Worm (Caenorhabditis elegans) whole organism, L3 larva: ENCODE results near the gene unc-96.

Source experiments
- R02D3.7 ChIP-seq: fragments of 150-350 bp; optimal IDR thresholded peaks from 2 replicates; lab custom pipeline; 2014; ENCODE audit warnings: missing biosample characterization, missing genetic modification characterization
- ZK546.5 ChIP-seq: sonication (generic microtip); optimal IDR thresholded peaks from 2 replicates; lab custom pipeline; 2017; ENCODE audit warnings: missing biosample characterization, missing genetic modification characterization
- aly-2 ChIP-seq: fragments of 150-350 bp; optimal IDR thresholded peaks from 2 replicates; lab custom pipeline; 2014; ENCODE audit warnings: missing biosample characterization, missing genetic modification characterization
- ama-1 ChIP-seq: fragments of 150-350 bp; optimal IDR thresholded peaks from 2 replicates; lab custom pipeline; 2018
- ceh-16 ChIP-seq: sonication (generic microtip); optimal IDR thresholded peaks from 2 replicates; lab custom pipeline; 2017; ENCODE audit warnings: missing biosample characterization, missing genetic modification characterization
- ceh-82 ChIP-seq: fragments of 150-350 bp; optimal IDR thresholded peaks from 2 replicates; lab custom pipeline; 2014; ENCODE audit warnings: missing biosample characterization, missing genetic modification characterization
- ceh-9 ChIP-seq: sonication (generic microtip); optimal IDR thresholded peaks from 2 replicates; lab custom pipeline; 2018; ENCODE audit warnings: missing biosample characterization, missing genetic modification characterization
- egl-27 ChIP-seq: sonication (generic microtip); optimal IDR thresholded peaks from 4 replicates; lab custom pipeline; 2017; ENCODE audit warnings: missing biosample characterization, missing genetic modification reagents, missing genetic modification characterization
- elt-1 ChIP-seq: fragments of 150-350 bp; optimal IDR thresholded peaks from 2 replicates; lab custom pipeline; 2014; ENCODE audit warnings: missing biosample characterization, missing genetic modification characterization
- elt-2 ChIP-seq: sonication (generic microtip); optimal IDR thresholded peaks from 2 replicates; lab custom pipeline; 2016; ENCODE audit warnings: missing genetic modification reagents, mild to moderate bottlenecking, missing genetic modification characterization, missing compliant biosample characterization
- elt-3 ChIP-seq, 3 experiments: fragments of 150-350 bp in 1 of 3; sonication (generic microtip) in 2 of 3; optimal IDR thresholded peaks; 2 replicates in 2 of 3; 4 replicates in 1 of 3; lab custom pipeline; 2014 to 2017; ENCODE audit warnings: missing biosample characterization in 3 of 3, missing genetic modification characterization in 3 of 3
- fkh-10 ChIP-seq: sonication (generic microtip); optimal IDR thresholded peaks from 2 replicates; lab custom pipeline; 2017; ENCODE audit warnings: missing biosample characterization, missing genetic modification reagents, missing genetic modification characterization
- fkh-2 ChIP-seq: fragments of 150-350 bp; optimal IDR thresholded peaks from 2 replicates; lab custom pipeline; 2014; ENCODE audit warnings: missing biosample characterization, missing genetic modification reagents, missing genetic modification characterization
- fos-1 ChIP-seq: fragments of 150-350 bp; optimal IDR thresholded peaks from 2 replicates; lab custom pipeline; 2014; ENCODE audit warnings: missing biosample characterization, missing genetic modification characterization
- hmg-11 ChIP-seq: sonication (generic microtip); optimal IDR thresholded peaks from 2 replicates; lab custom pipeline; 2016; ENCODE audit warnings: missing genetic modification characterization, missing compliant biosample characterization
- jun-1 ChIP-seq: fragments of 150-350 bp; optimal IDR thresholded peaks from 2 replicates; lab custom pipeline; 2014; ENCODE audit warnings: missing biosample characterization, missing genetic modification reagents, missing genetic modification characterization
- lin-15B ChIP-seq: fragments of 150-350 bp; optimal IDR thresholded peaks from 2 replicates; lab custom pipeline; 2014; ENCODE audit warnings: missing biosample characterization, missing genetic modification characterization
- lin-39 ChIP-seq: fragments of 150-350 bp; optimal IDR thresholded peaks from 2 replicates; lab custom pipeline; 2018; ENCODE audit warnings: missing biosample characterization, missing genetic modification reagents, missing genetic modification characterization
- lsy-12 ChIP-seq: sonication (generic microtip); optimal IDR thresholded peaks from 2 replicates; lab custom pipeline; 2016; ENCODE audit warnings: mild to moderate bottlenecking, missing genetic modification characterization, missing compliant biosample characterization
- nfya-1 ChIP-seq: sonication (generic microtip); optimal IDR thresholded peaks from 2 replicates; lab custom pipeline; 2017; ENCODE audit warnings: missing genetic modification characterization, mild to moderate bottlenecking, missing compliant biosample characterization, antibody characterized with exemption, moderate library complexity; ENCODE audit not compliant: insufficient read depth
- nhr-11 ChIP-seq: fragments of 150-350 bp; optimal IDR thresholded peaks from 2 replicates; lab custom pipeline; 2014; ENCODE audit warnings: missing biosample characterization, missing genetic modification characterization
- nhr-12 ChIP-seq: fragments of 150-350 bp; optimal IDR thresholded peaks from 2 replicates; lab custom pipeline; 2014; ENCODE audit warnings: missing biosample characterization, missing genetic modification characterization
- nhr-237 ChIP-seq: fragments of 150-350 bp; optimal IDR thresholded peaks from 2 replicates; lab custom pipeline; 2014; ENCODE audit warnings: missing biosample characterization, missing genetic modification characterization
- nhr-25 ChIP-seq: sonication (generic microtip); optimal IDR thresholded peaks from 2 replicates; lab custom pipeline; 2017; ENCODE audit warnings: missing biosample characterization, missing genetic modification characterization
- pha-4 ChIP-seq: fragments of 150-350 bp; optimal IDR thresholded peaks from 2 replicates; lab custom pipeline; 2014; ENCODE audit warnings: missing biosample characterization, missing genetic modification reagents, missing genetic modification characterization
- pqm-1 ChIP-seq: fragments of 150-350 bp; optimal IDR thresholded peaks from 2 replicates; lab custom pipeline; 2017; ENCODE audit warnings: missing biosample characterization, missing genetic modification characterization, inconsistent platforms
- sea-2 ChIP-seq: fragments of 150-350 bp; sonication (generic microtip); optimal IDR thresholded peaks from 4 replicates; lab custom pipeline; 2014; ENCODE audit warnings: missing biosample characterization, missing genetic modification reagents, missing genetic modification characterization
- skn-1 ChIP-seq: fragments of 150-350 bp; optimal IDR thresholded peaks from 2 replicates; lab custom pipeline; 2014; ENCODE audit warnings: missing biosample characterization, missing genetic modification characterization
- snpc-4 ChIP-seq: fragments of 150-350 bp; optimal IDR thresholded peaks from 2 replicates; lab custom pipeline; 2014; ENCODE audit warnings: missing biosample characterization, missing genetic modification characterization
- unc-39 ChIP-seq: sonication (generic microtip); optimal IDR thresholded peaks from 4 replicates; lab custom pipeline; 2017; ENCODE audit warnings: missing biosample characterization, missing genetic modification characterization
- ztf-11 ChIP-seq: fragments of 150-350 bp; optimal IDR thresholded peaks from 2 replicates; lab custom pipeline; 2014; ENCODE audit warnings: missing biosample characterization, missing genetic modification characterization

unc-96 gene

ce11 chrX:661727-662330 lies 40.7 kb upstream of the unc-96 start, which contains the start of gene rund-1 (continued):
- TF ChIP-seq lsy-12 (tag; lab: Kevin White, UChicago): no peak
- TF ChIP-seq ceh-16 (tag; lab: Kevin White, UChicago): no peak
- TF ChIP-seq sea-2 (GFP tag; lab: Kevin White, UChicago): no peak
- TF ChIP-seq fkh-10: peak; percentile 90
- peak; percentile 50 for TF ChIP-seq hmg-11 (tag; lab: Kevin White, UChicago)
- no peak for TF ChIP-seq skn-1
- TF ChIP-seq elt-1: no peak
- peak; percentile 41 for TF ChIP-seq nhr-11

ce11 chrX:655884-656283 lies 34.8 kb upstream of the unc-96 start, which contains the start of gene lpr-7:
TSS of gene lpr-7 (plus strand) at chrX:656184.
- TF ChIP-seq hmg-11 (tag; lab: Kevin White, UChicago) (no peak), egl-27 (tag; lab: Kevin White, UChicago) (no peak), ama-1 (lab: Kevin White, UChicago) (no peak), elt-1 (no peak), pqm-1 (tag; lab: Kevin White, UChicago) (no peak), snpc-4 (tag; lab: Kevin White, UChicago) (no peak), fkh-2 (tag; lab: Kevin White, UChicago) (no peak), nhr-12 (tag; lab: Kevin White, UChicago) (no peak), nfya-1 (no peak), elt-3 (tag; optimal IDR thresholded peaks at IDR 0.05; lab: Kevin White, UChicago) (no peak), ztf-11 (tag; lab: Kevin White, UChicago) (no peak), aly-2 (tag; lab: Kevin White, UChicago) (no peak)

- TF ChIP-seq unc-39 (no peak), lin-39 (no peak), jun-1 (no peak), ceh-82 (tag; lab: Kevin White, UChicago) (no peak), fos-1 (no peak), aly-2 (tag; lab: Kevin White, UChicago) (no peak), elt-1 (no peak), ceh-9 (tag; lab: Kevin White, UChicago) (no peak), nhr-25 (no peak), egl-27 (tag; lab: Kevin White, UChicago) (no peak), elt-3 (tag; optimal IDR thresholded peaks at IDR 0.05; lab: Kevin White, UChicago) (no peak), lin-15B (no peak), skn-1 (no peak), nhr-237 (tag; lab: Kevin White, UChicago) (no peak), R02D3.7 (tag; lab: Kevin White, UChicago) (no peak), ama-1 (lab: Kevin White, UChicago) (no peak)
Observed at ce11 chrX:654804-655203, 33.7 kb upstream of the unc-96 start, which contains the start of gene ifc-2. TSS of gene ifc-2 (minus strand) at chrX:654904.

ce11 chrX:651616-652015 lies 30.5 kb upstream of the unc-96 start:
- TF ChIP-seq snpc-4 (tag; lab: Kevin White, UChicago) (no peak), skn-1 (no peak), pqm-1 (tag; lab: Kevin White, UChicago) (peak; percentile 12), fos-1 (no peak), pha-4 (tag; lab: Kevin White, UChicago) (peak; percentile 85), elt-2 (tag; lab: Kevin White, UChicago) (peak; percentile 74), R02D3.7 (tag; lab: Kevin White, UChicago) (no peak), ZK546.5 (no peak)
- TF ChIP-seq, all 47 proteins: peak for 3

ce11 chrX:646493-646892 lies 25.4 kb upstream of the unc-96 start:
- TF ChIP-seq elt-3 (tag; optimal IDR thresholded peaks at IDR 0.05; lab: Kevin White, UChicago) (no peak), fkh-10 (no peak), R02D3.7 (tag; lab: Kevin White, UChicago) (no peak), pqm-1 (tag; lab: Kevin White, UChicago) (peak; percentile 65), pha-4 (tag; lab: Kevin White, UChicago) (peak; percentile 8), sea-2 (GFP tag; lab: Kevin White, UChicago) (no peak), elt-2 (tag; lab: Kevin White, UChicago) (peak; percentile 80)
- TF ChIP-seq, all 47 proteins: peak for 3

- TF ChIP-seq lin-15B (no peak), elt-2 (tag; lab: Kevin White, UChicago) (peak; percentile 90), pqm-1 (tag; lab: Kevin White, UChicago) (peak; percentile 58)
- TF ChIP-seq, all 47 proteins: peak for 2
Observed at ce11 chrX:645589-645988, 24.5 kb upstream of the unc-96 start.
